Fruit fly (Drosophila melanogaster): ENCODE measurements around the gene CG31735.

The CG31735 gene

DNA sequence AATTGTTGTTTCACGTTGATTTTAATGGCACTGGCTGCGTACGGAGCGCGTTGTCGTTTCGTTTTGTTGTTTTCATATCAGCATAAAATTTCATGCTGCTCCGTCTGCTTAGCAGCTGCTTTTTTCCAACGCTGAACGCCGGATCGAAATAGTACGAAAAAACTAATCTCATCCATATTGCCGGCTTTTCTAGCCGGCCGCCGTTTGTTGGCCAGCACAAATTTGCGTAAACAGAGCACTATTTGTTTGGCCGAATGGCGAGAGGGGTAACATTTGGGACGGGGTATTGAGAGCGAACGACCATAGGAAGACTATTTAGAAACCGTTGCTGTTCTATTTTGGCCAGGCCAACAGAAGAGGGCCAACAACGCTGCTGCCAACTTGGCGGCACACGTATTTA is 14.6 kb downstream of the CG31735 start:
- no peak for TF ChIP-seq CG17801 (GFP tag; optimal IDR thresholded peaks at IDR 0.05; ENCODE audit: partially characterized antibody)

DNA sequence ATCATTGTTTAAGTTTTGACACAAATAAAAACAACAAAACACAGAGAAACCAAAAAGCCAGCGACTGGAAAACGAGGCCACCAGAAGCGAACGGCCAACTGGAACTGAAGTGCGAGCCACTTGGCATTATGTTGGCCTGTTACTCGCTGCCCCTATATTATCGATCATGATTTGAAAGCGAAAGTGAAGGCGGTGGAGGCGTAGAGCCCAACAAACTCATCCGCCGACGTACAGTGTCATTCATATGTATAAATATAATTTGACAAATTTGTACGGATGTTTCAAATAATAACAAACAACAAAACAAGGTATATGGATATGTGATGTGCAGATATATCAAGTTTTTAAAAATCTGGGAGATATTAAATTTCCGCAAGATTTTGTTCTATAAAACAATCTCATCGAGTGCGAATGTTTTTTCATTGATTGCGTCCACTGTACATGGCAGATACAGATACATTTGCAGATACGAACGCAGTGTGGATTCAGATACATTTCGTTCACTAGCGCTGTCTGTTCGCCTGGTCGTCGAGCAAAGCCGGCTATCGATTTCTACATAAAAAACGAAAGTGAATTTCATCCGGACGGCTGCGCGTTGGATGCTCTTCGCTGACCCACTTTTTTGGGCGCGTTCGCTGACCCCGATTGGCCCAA is 15.8 kb downstream of the CG31735 start:
- TF ChIP-seq CG17801 (GFP tag; optimal IDR thresholded peaks at IDR 0.05; ENCODE audit: partially characterized antibody), result peak; percentile 71

- TF ChIP-seq CG17801 (GFP tag; optimal IDR thresholded peaks at IDR 0.05; ENCODE audit: partially characterized antibody), result no peak
These were observed 16.3 kb downstream of the CG31735 start for dm6 chr2L:15911591-15912007.

DNA sequence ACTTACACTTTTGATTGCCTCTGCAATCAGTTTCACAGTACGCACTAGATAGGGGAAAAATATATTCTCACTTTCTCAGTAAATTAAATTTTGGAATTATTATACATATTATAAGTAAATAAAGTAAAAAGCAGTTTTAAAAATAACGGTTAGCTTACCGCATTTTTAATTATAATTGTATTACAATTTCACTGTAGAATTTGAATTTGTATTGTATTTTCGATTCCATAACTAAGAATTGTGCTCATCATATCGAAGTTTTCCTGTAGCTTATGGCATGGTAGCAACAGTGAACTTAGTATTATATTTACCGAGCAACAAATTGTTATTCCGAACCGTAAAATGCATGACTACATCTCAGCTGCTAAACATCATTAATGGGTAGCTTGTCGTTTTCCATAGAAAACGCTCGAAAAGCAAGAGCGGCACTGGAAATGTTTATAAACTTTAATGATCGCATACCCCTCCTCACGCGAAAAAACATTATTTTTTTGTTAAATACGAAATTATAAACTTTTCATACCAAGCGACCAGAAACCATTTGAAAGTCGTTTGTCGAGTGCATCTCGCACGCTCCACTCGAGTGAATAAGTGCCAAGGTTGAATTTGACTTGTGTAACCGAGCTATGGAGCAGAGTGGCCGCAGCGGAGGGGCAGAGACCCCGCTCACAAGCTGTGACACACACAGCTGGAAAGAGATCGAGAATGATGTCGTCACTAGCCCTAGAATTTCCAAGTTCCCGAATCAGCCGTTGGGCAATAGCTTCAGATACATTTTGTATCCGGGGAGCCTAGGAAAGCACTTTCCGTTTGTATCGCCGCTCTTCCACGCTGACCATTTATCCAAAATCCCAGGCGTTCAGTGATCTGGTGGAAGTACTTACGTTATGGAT is 17.0 kb downstream of the CG31735 start:
- TF ChIP-seq CG17801 (GFP tag; optimal IDR thresholded peaks at IDR 0.05; ENCODE audit: partially characterized antibody), result peak; percentile 92

- TF ChIP-seq CG17801 (GFP tag; optimal IDR thresholded peaks at IDR 0.05; ENCODE audit: partially characterized antibody), result peak; percentile 9
These were observed 17.8 kb downstream of the CG31735 start for dm6 chr2L:15912901-15913673.

DNA sequence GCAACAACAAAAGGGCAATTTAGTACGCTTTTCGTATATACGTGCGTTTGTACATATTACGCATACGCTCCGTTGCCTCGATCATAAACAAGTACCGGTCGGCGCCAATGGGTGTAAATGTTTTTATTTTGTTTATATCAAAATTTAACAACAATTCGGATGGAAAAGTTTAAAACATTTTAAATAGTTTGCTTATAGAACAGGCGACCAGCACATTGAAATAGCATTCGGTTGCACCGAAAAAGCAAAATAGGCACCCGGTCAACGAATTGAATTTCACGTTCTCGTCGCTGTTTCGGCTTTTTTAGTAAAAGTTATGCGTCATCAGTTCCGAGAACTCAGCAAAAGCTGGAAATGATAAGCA is 18.4 kb downstream of the CG31735 start:
- peak; percentile 23 for TF ChIP-seq CG17801 (GFP tag; optimal IDR thresholded peaks at IDR 0.05; ENCODE audit: partially characterized antibody)

DNA sequence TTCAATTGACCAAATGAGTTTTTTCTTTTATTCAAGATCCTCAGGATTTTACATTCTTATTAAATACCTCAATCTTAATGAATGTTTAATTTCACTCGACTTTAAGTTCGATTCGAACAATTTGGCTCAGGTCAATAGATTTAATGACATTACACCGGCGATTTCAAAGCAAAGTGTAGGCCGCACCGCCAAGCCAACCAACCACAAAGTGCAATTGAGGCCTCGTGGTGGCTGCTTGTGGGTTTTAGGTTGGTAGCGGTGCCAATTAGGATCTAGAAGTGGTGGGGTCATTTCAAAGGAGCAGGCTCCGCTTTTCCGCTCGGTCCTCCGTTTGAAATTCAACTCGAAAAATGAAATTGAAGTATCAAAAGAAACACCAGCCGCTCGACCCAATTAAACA is 21.3 kb downstream of the CG31735 start, which contains the start of gene CG13244:
CG13244 (plus strand) TSS at position 301 of the 400 bp plus-strand sequence.
- no peak for TF ChIP-seq CG17801 (GFP tag; optimal IDR thresholded peaks at IDR 0.05; ENCODE audit: partially characterized antibody)

DNA sequence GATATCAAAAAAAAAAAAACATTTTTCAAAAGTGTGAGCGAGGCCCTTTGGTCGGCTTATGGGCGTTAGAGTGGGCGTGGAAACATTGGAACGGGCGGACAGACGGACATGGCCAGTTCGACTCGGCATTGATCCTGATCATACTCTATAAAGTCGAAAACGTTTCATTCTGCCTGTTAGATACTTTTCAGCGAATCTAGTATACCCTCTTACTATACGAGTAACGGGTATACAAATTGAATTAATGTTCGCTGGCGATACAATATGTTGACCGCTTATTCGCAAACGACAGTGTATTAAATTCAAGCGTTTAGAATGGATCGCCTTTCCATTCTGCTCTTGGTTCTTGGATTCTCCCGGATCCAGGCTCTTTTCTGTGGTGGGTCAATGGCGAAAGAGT is 27.8 kb downstream of the CG31735 start, which contains the start of gene CG4793:
CG4793 (plus strand) TSS at position 301 of the 400 bp plus-strand sequence.
- TF ChIP-seq CG17801 (GFP tag; optimal IDR thresholded peaks at IDR 0.05; ENCODE audit: partially characterized antibody), result no peak

DNA sequence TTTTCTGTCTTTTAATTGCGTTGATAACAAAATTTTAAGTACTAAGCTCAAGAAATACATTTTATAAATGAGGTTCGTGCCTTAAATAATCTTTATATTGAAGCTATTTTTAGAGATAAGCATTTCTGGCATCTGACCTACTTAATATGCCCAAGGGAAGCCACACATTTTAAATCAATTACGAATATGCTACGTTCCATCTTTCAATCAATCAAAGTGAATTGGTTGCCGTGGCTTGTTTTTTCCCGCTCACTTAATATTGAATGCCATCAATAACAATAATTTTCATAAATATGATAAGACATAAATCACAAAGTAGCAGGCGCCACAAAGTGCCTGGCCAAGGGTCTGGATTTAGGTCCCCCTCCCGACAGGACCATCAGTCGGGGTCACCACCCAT is 40.9 kb downstream of the CG31735 start:
- no peak for TF ChIP-seq CG17801 (GFP tag; optimal IDR thresholded peaks at IDR 0.05; ENCODE audit: partially characterized antibody)

dm6 chr2L:15941141-15941540 is 45.9 kb downstream of the CG31735 start, which contains the start of gene CG12448:
Gene CG12448 (plus strand): TSS chr2L:15941441.
- no peak for TF ChIP-seq CG17801 (GFP tag; optimal IDR thresholded peaks at IDR 0.05; ENCODE audit: partially characterized antibody)
